Worm (Caenorhabditis elegans) whole organism, midembryonic: Measurements from ENCODE around the gene mrpl-48.

Source experiments
- cog-1 ChIP-seq: sonication (generic microtip); optimal IDR thresholded peaks from 2 replicates; lab custom pipeline; 2016; ENCODE audit warnings: missing genetic modification characterization, missing compliant biosample characterization
- flt-1 ChIP-seq: fragments of 200-800 bp; sonication (Bioruptor generic); IDR thresholded peaks from 2 replicates; pipeline ENCODE4 v1.3.6; 2022; ENCODE audit warnings: missing genetic modification characterization, missing compliant biosample characterization
- med-1 ChIP-seq: sonication (generic microtip); optimal IDR thresholded peaks from 2 replicates; lab custom pipeline; 2017; ENCODE audit warnings: missing genetic modification characterization, mild to moderate bottlenecking, missing compliant biosample characterization, antibody characterized with exemption, missing genetic modification reagents; ENCODE audit not compliant: insufficient read depth
- tab-1 ChIP-seq: fragments of 200-800 bp; sonication (Bioruptor generic); IDR thresholded peaks from 2 replicates; pipeline ENCODE4 v1.3.6; 2022; ENCODE audit warnings: missing genetic modification characterization, missing compliant biosample characterization
- ztf-23 ChIP-seq: fragments of 200-800 bp; sonication (Bioruptor generic); IDR thresholded peaks from 2 replicates; pipeline ENCODE4 v1.3.6; 2022; ENCODE audit warnings: missing genetic modification reagents, missing genetic modification characterization, missing compliant biosample characterization

DNA sequence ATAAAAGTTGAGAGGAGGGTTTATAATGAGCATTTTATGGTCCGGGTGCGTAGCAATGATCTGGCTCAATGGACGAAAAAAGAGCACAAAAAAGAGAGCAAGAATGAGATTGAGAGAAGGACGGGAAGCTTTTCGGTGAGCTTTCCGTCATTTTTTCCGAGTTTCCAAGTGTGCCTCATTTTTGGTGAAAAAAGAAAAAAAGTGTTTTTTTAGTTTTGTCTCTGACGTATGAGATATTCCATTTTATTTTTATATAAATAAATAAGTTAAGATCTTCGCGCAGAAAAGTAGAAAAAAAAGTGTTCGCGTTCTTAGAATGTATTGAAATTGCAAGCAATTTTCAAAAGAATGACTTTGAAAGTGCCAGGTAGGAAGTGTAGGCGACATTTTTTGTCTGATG is 26.5 kb downstream of the mrpl-48 start, which contains the start of gene memb-2:
- TF ChIP-seq flt-1 (GFP tag; lab: Robert Waterston, UW): no peak
- TF ChIP-seq cog-1: no peak
- no peak for TF ChIP-seq ztf-23 (GFP tag; lab: Robert Waterston, UW)
- TF ChIP-seq tab-1 (GFP tag; lab: Robert Waterston, UW): no peak
- no peak for TF ChIP-seq med-1
